Worm (Caenorhabditis elegans): ENCODE data around the gene spe-17.

ce11 chrIV:12046524-12047203, 33.4 kb downstream of the spe-17 start, which contains the start of gene T12G3.2:
- TF ChIP-seq F13H6.1 (tag; optimal IDR thresholded peaks at IDR 0.05): no peak
- no peak for TF ChIP-seq nhr-11 (tag; optimal IDR thresholded peaks at IDR 0.05)
- TF ChIP-seq pax-1 (tag; optimal IDR thresholded peaks at IDR 0.05): no peak
- no peak for TF ChIP-seq pag-3 (tag; optimal IDR thresholded peaks at IDR 0.05; ENCODE audit: borderline replicate concordance)
- TF ChIP-seq ama-1 (optimal IDR thresholded peaks at IDR 0.05): no peak
- TF ChIP-seq fkh-10 (GFP tag; optimal IDR thresholded peaks at IDR 0.05): no peak
- no peak for TF ChIP-seq ceh-24 (tag; optimal IDR thresholded peaks at IDR 0.05)
- no peak for TF ChIP-seq hlh-30 (tag; optimal IDR thresholded peaks at IDR 0.05; ENCODE audit: insufficient read depth)
- TF ChIP-seq elt-2 (tag; optimal IDR thresholded peaks at IDR 0.05): peak; percentile 76
